Fruit fly (Drosophila melanogaster): ENCODE data around the gene CG1792.
A peak's percentile ranks its signal among the peaks of the same experiment; 100 is the strongest.

The CG1792 gene

DNA sequence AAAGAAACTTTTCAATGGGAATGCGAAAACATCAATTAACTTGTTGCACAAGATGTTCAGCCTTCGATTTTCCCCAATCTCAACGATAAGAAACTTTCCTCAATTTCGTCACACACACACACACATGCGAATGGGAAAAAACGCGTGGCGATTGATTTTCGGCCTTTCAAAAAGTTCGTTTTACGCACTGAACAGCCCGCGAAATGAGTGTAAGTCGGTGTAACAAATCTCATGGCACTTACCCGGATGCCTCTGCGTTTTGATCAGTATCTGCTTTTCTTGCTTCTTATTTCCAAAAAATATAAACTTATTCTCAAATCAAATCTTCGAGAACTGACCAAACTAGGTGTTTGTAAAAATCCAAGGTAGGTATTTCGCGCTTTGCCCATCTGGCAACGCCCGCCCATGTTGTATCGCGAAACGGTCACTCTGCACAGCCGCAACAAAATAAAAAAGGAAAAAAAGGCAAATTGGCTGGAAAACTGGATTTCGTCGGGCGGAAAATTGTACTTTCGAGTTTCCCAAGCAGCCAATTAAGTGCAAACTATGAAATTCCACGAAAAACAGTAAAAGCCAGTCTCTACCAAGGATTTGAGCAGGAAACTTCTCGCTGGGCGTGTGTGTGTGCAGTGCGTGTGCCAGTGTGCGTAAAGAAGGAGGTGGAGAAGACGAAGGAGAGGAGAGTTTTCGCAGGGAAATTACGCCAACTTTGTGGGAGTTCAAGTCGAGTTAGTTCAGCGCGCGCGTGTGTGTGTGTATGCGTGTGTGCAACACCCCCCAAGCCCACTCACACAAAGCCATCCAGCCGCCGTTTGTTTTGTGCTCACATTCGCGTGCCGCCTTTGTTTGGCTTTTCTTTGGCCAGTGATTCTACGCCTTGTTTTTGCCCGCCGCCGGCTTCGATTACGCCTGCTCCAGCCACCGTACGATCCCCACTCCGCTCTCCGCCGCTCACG, 5.2 kb upstream of the CG1792 start, which contains the start of gene Med (continued):
- no peak for TF ChIP-seq CG8290 (GFP tag; optimal IDR thresholded peaks at IDR 0.05)
- TF ChIP-seq CG8290 (tag; optimal IDR thresholded peaks at IDR 0.05): peak in 1 of 2 experiments; percentile 20
- no peak for TF ChIP-seq CG4328 (GFP tag; optimal IDR thresholded peaks at IDR 0.05)
- peak; percentile 39 for TF ChIP-seq HmgZ (tag; optimal IDR thresholded peaks at IDR 0.05)
- TF ChIP-seq Med (GFP tag): peak; percentile 96
- TF ChIP-seq CG11093 (GFP tag; IDR thresholded peaks at IDR 0.05): no peak
- peak; percentile 40 for TF ChIP-seq psq (GFP tag; optimal IDR thresholded peaks at IDR 0.05)
- TF ChIP-seq sens (GFP tag): peak; percentile 85
- TF ChIP-seq esg (GFP tag; conservative IDR thresholded peaks at IDR 0.05): no peak
- peak; percentile 36 for TF ChIP-seq phol (tag; optimal IDR thresholded peaks at IDR 0.05)
- peak in 1 of 2 experiments; percentile 4 for TF ChIP-seq Trl (optimal IDR thresholded peaks at IDR 0.05)
- no peak for TF ChIP-seq Trl (GFP tag; optimal IDR thresholded peaks at IDR 0.05)
- TF ChIP-seq CG10979 (tag; optimal IDR thresholded peaks at IDR 0.05): no peak
- TF ChIP-seq CTCF (GFP tag; optimal IDR thresholded peaks at IDR 0.05): peak; percentile 4
- TF ChIP-seq Nf-YA (GFP tag; IDR thresholded peaks at IDR 0.05): no peak
- no peak for TF ChIP-seq CG12071 (GFP tag; optimal IDR thresholded peaks at IDR 0.05)
- peak; percentile 58 for TF ChIP-seq sqz (GFP tag; optimal IDR thresholded peaks at IDR 0.05)
- peak; percentile 42 for TF ChIP-seq CG10267 (tag; optimal IDR thresholded peaks at IDR 0.05)
- peak; percentile 48 for TF ChIP-seq Sry-δ (GFP tag; optimal IDR thresholded peaks at IDR 0.05)
- TF ChIP-seq Myb (GFP tag; optimal IDR thresholded peaks at IDR 0.05): peak; percentile 40
- no peak for TF ChIP-seq CG1024 (GFP tag; IDR thresholded peaks at IDR 0.05)
- TF ChIP-seq gcm (GFP tag; optimal IDR thresholded peaks at IDR 0.05): no peak
- TF ChIP-seq kay (GFP tag; optimal IDR thresholded peaks at IDR 0.05): no peak
- no peak for TF ChIP-seq CG11696 (GFP tag; IDR thresholded peaks at IDR 0.05)
- no peak for TF ChIP-seq CG18476 (GFP tag; optimal IDR thresholded peaks at IDR 0.05)
- peak in 1 of 2 experiments; percentile 86 for TF ChIP-seq Pdp1 (GFP tag; optimal IDR thresholded peaks at IDR 0.05)
- TF ChIP-seq sr (GFP tag; IDR thresholded peaks at IDR 0.05): no peak
- TF ChIP-seq stwl (tag; optimal IDR thresholded peaks at IDR 0.05): peak; percentile 55
- no peak for TF ChIP-seq caup (GFP tag; optimal IDR thresholded peaks at IDR 0.05; ENCODE audit: severe bottlenecking)
- TF ChIP-seq sd (tag; optimal IDR thresholded peaks at IDR 0.05): peak; percentile 20
- peak; percentile 22 for TF ChIP-seq jumu (GFP tag; optimal IDR thresholded peaks at IDR 0.05)
- no peak for TF ChIP-seq ATbp (GFP tag; optimal IDR thresholded peaks at IDR 0.05)
- TF ChIP-seq ewg (GFP tag; optimal IDR thresholded peaks at IDR 0.05): peak; percentile 65
- TF ChIP-seq MESR4 (GFP tag; optimal IDR thresholded peaks at IDR 0.05): peak; percentile 79
- TF ChIP-seq CG10543 (GFP tag; optimal IDR thresholded peaks at IDR 0.05): peak; percentile 9
- TF ChIP-seq emc (GFP tag; optimal IDR thresholded peaks at IDR 0.05): no peak
- TF ChIP-seq trem (tag; optimal IDR thresholded peaks at IDR 0.05): peak; percentile 72
- TF ChIP-seq CG4404 (GFP tag; IDR thresholded peaks at IDR 0.05): no peak
- no peak for TF ChIP-seq CG8281 (tag; optimal IDR thresholded peaks at IDR 0.05)
- peak; percentile 55 for TF ChIP-seq Lhr (GFP tag; optimal IDR thresholded peaks at IDR 0.05)
- TF ChIP-seq CG8924 (tag; optimal IDR thresholded peaks at IDR 0.05): peak; percentile 37
- TF ChIP-seq Lpt (GFP tag; optimal IDR thresholded peaks at IDR 0.05): no peak
- TF ChIP-seq CG11085 (GFP tag; IDR thresholded peaks at IDR 0.05): no peak
- TF ChIP-seq CG30020 (tag; optimal IDR thresholded peaks at IDR 0.05): peak; percentile 40
- TF ChIP-seq CoRest (tag; optimal IDR thresholded peaks at IDR 0.05): peak; percentile 48
- TF ChIP-seq CG33213 (GFP tag; optimal IDR thresholded peaks at IDR 0.05): peak; percentile 49
- peak; percentile 58 for TF ChIP-seq D (optimal IDR thresholded peaks at IDR 0.05)
- no peak for TF ChIP-seq D (GFP tag; optimal IDR thresholded peaks at IDR 0.05)
- TF ChIP-seq gfzf (GFP tag; optimal IDR thresholded peaks at IDR 0.05): peak; percentile 98
- peak; percentile 58 for TF ChIP-seq BEAF-32 (GFP tag; optimal IDR thresholded peaks at IDR 0.05)

Data from whole organism, embryonic.